Fruit fly (Drosophila melanogaster): ENCODE data around the gene Arl5.
A peak's percentile ranks its signal among the peaks of the same experiment; 100 is the strongest.

Arl5 gene

dm6 chr3L:8338921-8339320, 39.3 kb upstream of the Arl5 start, which contains the start of gene Pex2:
Gene Pex2 (plus strand): TSS chr3L:8339051.
- no peak for TF ChIP-seq tai (GFP tag; optimal IDR thresholded peaks at IDR 0.05)
- peak; percentile 34 for TF ChIP-seq fru (GFP tag; optimal IDR thresholded peaks at IDR 0.05)
- no peak for TF ChIP-seq CrebA (GFP tag; optimal IDR thresholded peaks at IDR 0.05; ENCODE audit: borderline replicate concordance)
- TF ChIP-seq Jra (GFP tag; optimal IDR thresholded peaks at IDR 0.05) = peak; percentile 9
- peak; percentile 22 for TF ChIP-seq psq (GFP tag; optimal IDR thresholded peaks at IDR 0.05)
- TF ChIP-seq OdsH (GFP tag; optimal IDR thresholded peaks at IDR 0.05) = peak; percentile 21
- TF ChIP-seq Hnf4 (GFP tag; optimal IDR thresholded peaks at IDR 0.05) = peak; percentile 75
- TF ChIP-seq brk (GFP tag; optimal IDR thresholded peaks at IDR 0.05) = peak; percentile 60
- TF ChIP-seq Rel (GFP tag; optimal IDR thresholded peaks at IDR 0.05) = no peak
- no peak for TF ChIP-seq Rel (tag; optimal IDR thresholded peaks at IDR 0.05)
- TF ChIP-seq sage (GFP tag; optimal IDR thresholded peaks at IDR 0.05) = peak; percentile 33
- TF ChIP-seq HLH106 (tag; optimal IDR thresholded peaks at IDR 0.05) = peak; percentile 9
- peak; percentile 30 for TF ChIP-seq GATAd (GFP tag; optimal IDR thresholded peaks at IDR 0.05)

- TF ChIP-seq Myc (optimal IDR thresholded peaks at IDR 0.05) = no peak
- TF ChIP-seq Dfd (GFP tag; optimal IDR thresholded peaks at IDR 0.05) = no peak
- TF ChIP-seq GATAd (GFP tag; optimal IDR thresholded peaks at IDR 0.05) = no peak
- no peak for TF ChIP-seq Hr78 (GFP tag; optimal IDR thresholded peaks at IDR 0.05)
- TF ChIP-seq Hnf4 (GFP tag; optimal IDR thresholded peaks at IDR 0.05) = no peak
- TF ChIP-seq br (GFP tag; optimal IDR thresholded peaks at IDR 0.05) = no peak
- no peak for TF ChIP-seq Jra (GFP tag; optimal IDR thresholded peaks at IDR 0.05)
- no peak for TF ChIP-seq brk (GFP tag; optimal IDR thresholded peaks at IDR 0.05)
- TF ChIP-seq tai (GFP tag; optimal IDR thresholded peaks at IDR 0.05) = no peak
- no peak for TF ChIP-seq Sp1 (GFP tag; optimal IDR thresholded peaks at IDR 0.05)
- no peak for TF ChIP-seq sv (GFP tag; optimal IDR thresholded peaks at IDR 0.05)
- no peak for TF ChIP-seq Abd-B (GFP tag; optimal IDR thresholded peaks at IDR 0.05)
- no peak for TF ChIP-seq N (GFP tag; optimal IDR thresholded peaks at IDR 0.05)
- no peak for TF ChIP-seq Vsx2 (GFP tag; optimal IDR thresholded peaks at IDR 0.05; ENCODE audit: partially characterized antibody)
- no peak for TF ChIP-seq dl (GFP tag; optimal IDR thresholded peaks at IDR 0.05; ENCODE audit: insufficient read depth in 1 of 2, partially characterized antibody in 2 of 2)
- TF ChIP-seq pan (optimal IDR thresholded peaks at IDR 0.05) = no peak
- TF ChIP-seq HLH106 (tag; optimal IDR thresholded peaks at IDR 0.05) = no peak
Observed at dm6 chr3L:8336372-8336771, 36.7 kb upstream of the Arl5 start, which contains the start of gene Cpr66Cb. Gene Cpr66Cb (plus strand): TSS chr3L:8336672.

dm6 chr3L:8334338-8334737, 34.7 kb upstream of the Arl5 start:
- TF ChIP-seq br (GFP tag; optimal IDR thresholded peaks at IDR 0.05) = no peak
- TF ChIP-seq Dif (GFP tag; optimal IDR thresholded peaks at IDR 0.05; ENCODE audit: partially characterized antibody) = no peak

- no peak for TF ChIP-seq Hr83 (GFP tag; optimal IDR thresholded peaks at IDR 0.05; ENCODE audit: poor library complexity, severe bottlenecking)
Observed at dm6 chr3L:8333574-8333973, 33.9 kb upstream of the Arl5 start.

dm6 chr3L:8331414-8331813, 31.8 kb upstream of the Arl5 start:
- TF ChIP-seq pan (optimal IDR thresholded peaks at IDR 0.05) = no peak
- no peak for TF ChIP-seq woc (GFP tag; optimal IDR thresholded peaks at IDR 0.05)
- no peak for TF ChIP-seq Hnf4 (GFP tag; optimal IDR thresholded peaks at IDR 0.05)
- TF ChIP-seq Mio (GFP tag; optimal IDR thresholded peaks at IDR 0.05) = no peak
- TF ChIP-seq Dfd (GFP tag; optimal IDR thresholded peaks at IDR 0.05) = no peak
- TF ChIP-seq sage (GFP tag; optimal IDR thresholded peaks at IDR 0.05) = no peak
- no peak for TF ChIP-seq Jra (GFP tag; optimal IDR thresholded peaks at IDR 0.05)
- TF ChIP-seq OdsH (GFP tag; optimal IDR thresholded peaks at IDR 0.05) = no peak
- TF ChIP-seq dl (GFP tag; optimal IDR thresholded peaks at IDR 0.05; ENCODE audit: insufficient read depth in 1 of 2, partially characterized antibody in 2 of 2) = no peak
- no peak for TF ChIP-seq Vsx2 (GFP tag; optimal IDR thresholded peaks at IDR 0.05; ENCODE audit: partially characterized antibody)
- TF ChIP-seq Dif (GFP tag; optimal IDR thresholded peaks at IDR 0.05; ENCODE audit: partially characterized antibody) = no peak

- TF ChIP-seq tai (GFP tag; optimal IDR thresholded peaks at IDR 0.05) (no peak), usp (GFP tag; optimal IDR thresholded peaks at IDR 0.05) (no peak), CG32264 (GFP tag; optimal IDR thresholded peaks at IDR 0.05) (no peak), Myc (optimal IDR thresholded peaks at IDR 0.05) (peak; percentile 96), Dif (GFP tag; optimal IDR thresholded peaks at IDR 0.05; ENCODE audit: partially characterized antibody) (peak; percentile 54), jim (GFP tag; optimal IDR thresholded peaks at IDR 0.05) (no peak), GATAd (GFP tag; optimal IDR thresholded peaks at IDR 0.05) (no peak), CG9705 (GFP tag; optimal IDR thresholded peaks at IDR 0.05) (no peak), N (GFP tag; optimal IDR thresholded peaks at IDR 0.05) (peak; percentile 89), br (GFP tag; optimal IDR thresholded peaks at IDR 0.05) (no peak), sage (GFP tag; optimal IDR thresholded peaks at IDR 0.05) (no peak), woc (GFP tag; optimal IDR thresholded peaks at IDR 0.05) (no peak), rgr (GFP tag; optimal IDR thresholded peaks at IDR 0.05) (no peak), Vsx2 (GFP tag; optimal IDR thresholded peaks at IDR 0.05; ENCODE audit: partially characterized antibody) (peak; percentile 79)
Observed at dm6 chr3L:8329005-8329404, 29.4 kb upstream of the Arl5 start.

All from whole organism, wandering third instar larva.